Worm (Caenorhabditis elegans) whole organism, midembryonic: ENCODE results near the gene T02E9.6.
A peak's percentile ranks its signal among the peaks of the same experiment; 100 is the strongest.

Experiments
- T22C8.4 ChIP-seq: fragments of 200-800 bp; sonication (Bioruptor generic); IDR thresholded peaks from 2 replicates; pipeline ENCODE4 v1.3.6; 2022; ENCODE audit warnings: missing genetic modification characterization, missing compliant biosample characterization
- cog-1 ChIP-seq: sonication (generic microtip); optimal IDR thresholded peaks from 2 replicates; lab custom pipeline; 2016; ENCODE audit warnings: missing genetic modification characterization, missing compliant biosample characterization
- flt-1 ChIP-seq: fragments of 200-800 bp; sonication (Bioruptor generic); IDR thresholded peaks from 2 replicates; pipeline ENCODE4 v1.3.6; 2022; ENCODE audit warnings: missing genetic modification characterization, missing compliant biosample characterization
- klf-2 ChIP-seq: fragments of 200-800 bp; sonication (Bioruptor generic); conservative IDR thresholded peaks from 2 replicates; pipeline ENCODE4 v1.3.6; 2022; ENCODE audit warnings: missing genetic modification reagents, missing genetic modification characterization, missing compliant biosample characterization
- med-1 ChIP-seq: sonication (generic microtip); optimal IDR thresholded peaks from 2 replicates; lab custom pipeline; 2017; ENCODE audit warnings: missing genetic modification characterization, mild to moderate bottlenecking, missing compliant biosample characterization, antibody characterized with exemption, missing genetic modification reagents; ENCODE audit not compliant: insufficient read depth
- ref-1 ChIP-seq: fragments of 200-800 bp; sonication (Bioruptor generic); conservative IDR thresholded peaks from 2 replicates; pipeline ENCODE4 v1.3.6; 2022; ENCODE audit warnings: missing genetic modification reagents, missing genetic modification characterization, missing compliant biosample characterization
- tab-1 ChIP-seq: fragments of 200-800 bp; sonication (Bioruptor generic); IDR thresholded peaks from 2 replicates; pipeline ENCODE4 v1.3.6; 2022; ENCODE audit warnings: missing genetic modification characterization, missing compliant biosample characterization
- ztf-23 ChIP-seq: fragments of 200-800 bp; sonication (Bioruptor generic); IDR thresholded peaks from 2 replicates; pipeline ENCODE4 v1.3.6; 2022; ENCODE audit warnings: missing genetic modification reagents, missing genetic modification characterization, missing compliant biosample characterization
- ztf-29 ChIP-seq: fragments of 200-800 bp; sonication (Bioruptor generic); IDR thresholded peaks from 2 replicates; pipeline ENCODE4 v1.3.6; 2022; ENCODE audit warnings: missing genetic modification reagents, missing genetic modification characterization, missing compliant biosample characterization

T02E9.6 gene

ce11 chrV:11335757-11336418 is 1.8 kb upstream of the T02E9.6 start:
- TF ChIP-seq cog-1 (tag; lab: Kevin White, UChicago), result no peak

- 0 out of 2 replicates have a peak, but pooled peaks have one; percentile 41 for TF ChIP-seq ztf-29 (GFP tag; lab: Robert Waterston, UW)
- TF ChIP-seq T22C8.4 (GFP tag; lab: Robert Waterston, UW), result peak; percentile 26; the same call in 1 of the 2 replicates
Measured at ce11 chrV:11331811-11332210, 2.3 kb downstream of the T02E9.6 start.

DNA sequence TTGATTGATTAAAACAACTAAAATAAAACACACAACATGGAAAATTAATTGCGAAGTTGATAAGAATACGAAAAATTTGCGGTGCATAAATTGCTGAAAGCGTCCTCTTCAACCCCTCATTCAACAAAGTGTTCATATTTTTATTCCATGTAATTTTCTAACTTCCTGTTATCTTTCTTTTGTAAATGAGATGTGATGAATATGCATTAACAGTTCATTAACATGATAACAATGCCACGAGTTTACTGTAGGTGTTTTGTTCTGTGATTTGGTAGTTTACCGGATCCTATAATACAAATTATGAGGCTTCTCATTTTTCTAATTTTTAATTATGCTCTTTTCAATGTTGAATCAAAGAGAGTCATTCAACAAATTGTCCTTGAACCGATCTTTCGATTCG is 5.0 kb downstream of the T02E9.6 start, which contains the start of gene F47G9.6:
TSS of gene F47G9.6 (plus strand) at position 301 of the 400 bp plus-strand sequence.
- TF ChIP-seq klf-2, result no peak
- no peak for TF ChIP-seq ref-1 (GFP tag; lab: Robert Waterston, UW)
- no peak for TF ChIP-seq med-1
- no peak for TF ChIP-seq flt-1 (GFP tag; lab: Robert Waterston, UW)
- no peak for TF ChIP-seq cog-1 (tag; lab: Kevin White, UChicago)

DNA sequence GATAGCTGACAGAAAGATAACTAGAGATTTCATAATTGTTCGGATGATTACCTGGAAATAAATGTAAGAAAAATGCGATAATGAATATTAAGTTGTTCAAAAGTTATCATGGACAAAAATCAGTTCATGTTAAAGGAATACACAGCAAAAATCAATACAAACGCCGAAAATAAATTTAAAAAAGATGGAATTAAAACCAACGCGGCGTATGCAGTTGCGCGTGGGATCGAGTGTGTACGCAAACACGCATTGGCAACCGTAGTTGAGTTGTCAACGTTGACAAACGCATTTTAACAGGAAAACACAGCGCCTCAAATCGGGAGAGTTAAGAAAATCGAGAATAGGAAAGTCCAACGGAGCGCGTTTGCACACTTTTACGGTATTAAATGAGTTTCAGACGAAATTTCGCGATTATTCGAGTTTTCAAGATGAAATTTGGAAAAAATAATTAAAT is 7.2 kb downstream of the T02E9.6 start, which contains the start of gene tmed-10:
TSS of gene tmed-10 (minus strand) at position 51 of the 454 bp plus-strand sequence.
- peak; percentile 63; the same call in 1 of the 2 replicates for TF ChIP-seq ztf-23 (GFP tag; lab: Robert Waterston, UW)
- no peak for TF ChIP-seq med-1
- 0 out of 2 replicates have a peak, but pooled peaks have one; percentile 25 for TF ChIP-seq T22C8.4 (GFP tag; lab: Robert Waterston, UW)
- TF ChIP-seq cog-1 (tag; lab: Kevin White, UChicago), result no peak
- TF ChIP-seq flt-1 (GFP tag; lab: Robert Waterston, UW), result peak; percentile 55; the same call in 1 of the 2 replicates

- TF ChIP-seq cog-1 (tag; lab: Kevin White, UChicago), result no peak
Measured at ce11 chrV:11323720-11324119, 10.4 kb downstream of the T02E9.6 start, which contains the start of gene str-141. str-141 (minus strand) TSS chrV:11323820.

ce11 chrV:11321719-11322118 is 12.4 kb downstream of the T02E9.6 start, which contains the start of gene F47G9.4:
F47G9.4 (minus strand) TSS chrV:11321816.
- TF ChIP-seq ztf-29 (GFP tag; lab: Robert Waterston, UW), result no peak
- no peak for TF ChIP-seq med-1
- no peak for TF ChIP-seq T22C8.4 (GFP tag; lab: Robert Waterston, UW)
- no peak for TF ChIP-seq tab-1
- TF ChIP-seq cog-1 (tag; lab: Kevin White, UChicago), result no peak
- TF ChIP-seq ztf-23 (GFP tag; lab: Robert Waterston, UW), result no peak
- TF ChIP-seq flt-1 (GFP tag; lab: Robert Waterston, UW), result no peak
- no peak for TF ChIP-seq klf-2
- no peak for TF ChIP-seq ref-1 (GFP tag; lab: Robert Waterston, UW)

ce11 chrV:11320860-11321259 is 13.2 kb downstream of the T02E9.6 start:
- TF ChIP-seq ztf-23 (GFP tag; lab: Robert Waterston, UW) (no peak), cog-1 (tag; lab: Kevin White, UChicago) (no peak), tab-1 (no peak), ztf-29 (GFP tag; lab: Robert Waterston, UW) (no peak), T22C8.4 (GFP tag; lab: Robert Waterston, UW) (no peak), med-1 (no peak), ref-1 (GFP tag; lab: Robert Waterston, UW) (no peak), klf-2 (no peak), flt-1 (GFP tag; lab: Robert Waterston, UW) (no peak)

DNA sequence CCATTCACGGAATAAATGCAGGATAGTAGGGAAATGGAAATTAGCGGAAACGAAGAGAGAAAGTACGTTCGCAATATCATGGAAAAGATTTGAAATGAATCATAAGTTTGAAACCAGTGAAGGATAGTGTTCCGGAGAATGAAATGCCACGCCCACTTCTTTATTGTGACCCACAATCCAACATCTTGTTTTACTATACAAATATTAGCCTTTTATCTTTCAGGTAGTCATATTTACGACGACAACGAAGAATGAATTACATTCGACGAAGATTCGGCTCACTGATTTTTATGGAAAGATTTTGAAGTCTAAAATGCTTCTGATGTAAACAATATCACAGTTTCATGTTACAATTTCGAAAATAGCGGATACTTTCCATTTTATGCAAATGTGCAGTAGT is 17.3 kb downstream of the T02E9.6 start, which contains the start of gene cutl-18:
TSS of gene cutl-18 (minus strand) at position 101 of the 400 bp plus-strand sequence.
- TF ChIP-seq klf-2 (no peak), flt-1 (GFP tag; lab: Robert Waterston, UW) (no peak), ztf-23 (GFP tag; lab: Robert Waterston, UW) (no peak), cog-1 (tag; lab: Kevin White, UChicago) (no peak), T22C8.4 (GFP tag; lab: Robert Waterston, UW) (no peak), med-1 (no peak), ztf-29 (GFP tag; lab: Robert Waterston, UW) (no peak), ref-1 (GFP tag; lab: Robert Waterston, UW) (no peak), tab-1 (no peak)

DNA sequence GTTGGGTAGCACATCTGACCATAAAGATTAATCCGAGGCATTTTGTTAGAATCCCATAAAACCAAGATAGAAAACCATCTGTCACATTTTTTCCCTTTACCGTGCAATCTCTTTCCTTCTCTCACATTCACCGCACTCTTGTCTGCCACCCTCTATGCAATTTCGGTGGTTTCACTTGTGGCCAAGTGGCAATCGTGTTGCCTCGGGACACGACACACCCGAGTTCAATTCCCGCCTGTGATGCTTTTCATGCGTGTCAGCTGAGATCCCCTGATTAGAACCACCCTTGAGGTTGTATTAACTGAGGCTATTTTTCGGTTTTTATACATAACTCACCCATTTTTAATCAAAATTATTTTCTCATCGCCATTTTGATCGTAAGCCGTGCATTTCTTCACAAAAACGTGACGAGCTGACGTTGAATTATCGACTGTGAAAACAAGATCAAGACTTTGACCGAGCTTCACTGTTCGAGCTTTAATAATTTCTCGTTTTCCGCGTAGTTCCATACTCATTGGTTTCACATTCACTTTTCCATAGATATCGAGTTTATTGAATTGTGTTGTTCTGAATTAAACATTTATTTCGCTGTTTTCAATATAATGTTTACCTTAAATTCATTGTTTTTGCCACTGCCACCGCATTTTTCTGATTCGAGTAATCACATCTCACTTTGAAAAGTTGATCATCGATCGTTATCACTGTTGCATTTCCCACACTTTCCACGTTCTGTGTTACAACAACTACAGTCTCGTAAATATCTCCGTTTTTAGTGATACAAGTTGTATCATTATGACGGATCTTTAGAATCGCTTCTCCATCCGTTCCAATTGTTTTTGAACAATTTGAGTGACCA is 19.8 kb downstream of the T02E9.6 start:
- peak; percentile 100 for TF ChIP-seq klf-2
- TF ChIP-seq ztf-23 (GFP tag; lab: Robert Waterston, UW), result peak; percentile 99
- TF ChIP-seq T22C8.4 (GFP tag; lab: Robert Waterston, UW), result peak; percentile 99
- TF ChIP-seq tab-1, result peak; percentile 100
- peak; percentile 99 for TF ChIP-seq ref-1 (GFP tag; lab: Robert Waterston, UW)
- TF ChIP-seq cog-1 (tag; lab: Kevin White, UChicago), result peak; percentile 98
- TF ChIP-seq med-1, result peak; percentile 96
- peak; percentile 99 for TF ChIP-seq flt-1 (GFP tag; lab: Robert Waterston, UW)
- TF ChIP-seq ztf-29 (GFP tag; lab: Robert Waterston, UW), result peak; percentile 100

- TF ChIP-seq cog-1 (tag; lab: Kevin White, UChicago), result no peak
- TF ChIP-seq flt-1 (GFP tag; lab: Robert Waterston, UW), result no peak
- no peak for TF ChIP-seq klf-2
- no peak for TF ChIP-seq ref-1 (GFP tag; lab: Robert Waterston, UW)
- TF ChIP-seq tab-1, result no peak
- TF ChIP-seq ztf-29 (GFP tag; lab: Robert Waterston, UW), result no peak
- no peak for TF ChIP-seq med-1
- TF ChIP-seq ztf-23 (GFP tag; lab: Robert Waterston, UW), result no peak
- no peak for TF ChIP-seq T22C8.4 (GFP tag; lab: Robert Waterston, UW)
Measured at ce11 chrV:11312904-11313303, 21.2 kb downstream of the T02E9.6 start.
